Worm (Caenorhabditis elegans): Measurements from ENCODE around the gene cav-1.

DNA sequence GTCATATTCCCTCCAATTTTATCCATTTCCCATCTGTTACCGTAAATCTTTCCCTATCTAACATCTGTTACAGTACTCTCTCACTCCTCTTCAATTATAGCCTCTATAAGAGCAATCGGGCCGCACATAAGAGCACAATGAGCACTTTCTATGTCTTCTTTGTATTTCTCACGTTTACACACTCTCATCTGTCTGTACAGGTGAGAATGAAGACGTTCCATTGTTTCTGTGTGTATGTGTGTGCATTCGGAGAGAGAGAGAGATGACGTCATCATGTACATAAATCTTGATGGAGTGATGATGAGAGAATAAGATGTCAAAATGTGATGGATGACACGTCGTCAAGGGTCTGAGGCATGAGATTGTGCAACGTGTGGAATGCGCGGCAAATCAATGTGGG is 1.5 kb upstream of the cav-1 start:
- TF ChIP-seq lin-15B (tag; optimal IDR thresholded peaks at IDR 0.05) (no peak), nhr-12 (tag; optimal IDR thresholded peaks at IDR 0.05) (no peak), zag-1 (tag; optimal IDR thresholded peaks at IDR 0.05) (no peak), ceh-63 (GFP tag; optimal IDR thresholded peaks at IDR 0.05) (no peak), nhr-76 (tag; optimal IDR thresholded peaks at IDR 0.05) (no peak), tlp-1 (tag; optimal IDR thresholded peaks at IDR 0.05) (no peak), elt-3 (tag; optimal IDR thresholded peaks at IDR 0.05) (no peak), pqm-1 (tag; optimal IDR thresholded peaks at IDR 0.05) (no peak)

Measured in whole organism, L1 larva.